Worm (Caenorhabditis elegans) whole organism, dauer: ENCODE data around the gene cin-4.

Source experiments
- unc-62 ChIP-seq: sonication (generic microtip); optimal IDR thresholded peaks from 2 replicates; lab custom pipeline; 2017; ENCODE audit warnings: missing biosample characterization, missing genetic modification reagents, missing genetic modification characterization

cin-4 gene

DNA sequence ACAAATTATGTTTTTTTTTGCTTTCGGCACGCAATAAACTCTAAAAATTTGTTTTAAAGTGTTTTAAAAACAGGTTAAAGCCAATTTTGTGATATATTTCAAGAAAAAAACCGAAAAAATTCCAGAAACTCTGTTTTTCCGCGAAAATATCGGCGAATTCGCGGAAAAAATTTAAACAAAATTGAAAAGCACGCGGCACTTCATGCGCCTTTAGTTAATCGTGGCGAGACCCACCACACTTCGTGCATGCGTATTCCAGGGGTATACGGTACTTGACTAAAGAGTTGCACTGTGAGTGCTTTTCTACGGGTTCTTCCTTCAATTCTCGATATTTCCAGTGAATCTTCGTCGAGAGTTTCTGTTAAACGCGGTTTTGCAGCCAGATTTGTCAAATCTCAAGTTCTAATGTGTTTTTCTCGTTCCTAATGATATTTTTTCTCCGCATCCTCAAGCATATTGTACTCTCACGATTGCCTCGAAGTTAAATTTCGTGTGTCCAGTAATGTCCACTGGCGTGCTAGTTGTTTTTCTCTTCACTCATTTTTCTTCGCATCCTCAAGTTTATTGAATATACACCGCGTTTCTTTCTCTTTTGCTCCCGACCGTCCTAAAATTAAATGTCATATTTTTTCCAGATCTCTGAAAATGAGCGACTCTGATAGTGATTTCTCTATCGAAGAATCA is at the start of gene cin-4:
TSS of gene cin-4 (plus strand) at position 634 of the 684 bp plus-strand sequence.
- no peak for TF ChIP-seq unc-62 (GFP tag; lab: Kevin White, UChicago)

- TF ChIP-seq unc-62 (GFP tag; lab: Kevin White, UChicago) = no peak
Observed at ce11 chrII:6989830-6990287, 48.2 kb upstream of the cin-4 start, which contains the start of gene C15F1.1. TSS of gene C15F1.1 (plus strand) at chrII:6989880.

DNA sequence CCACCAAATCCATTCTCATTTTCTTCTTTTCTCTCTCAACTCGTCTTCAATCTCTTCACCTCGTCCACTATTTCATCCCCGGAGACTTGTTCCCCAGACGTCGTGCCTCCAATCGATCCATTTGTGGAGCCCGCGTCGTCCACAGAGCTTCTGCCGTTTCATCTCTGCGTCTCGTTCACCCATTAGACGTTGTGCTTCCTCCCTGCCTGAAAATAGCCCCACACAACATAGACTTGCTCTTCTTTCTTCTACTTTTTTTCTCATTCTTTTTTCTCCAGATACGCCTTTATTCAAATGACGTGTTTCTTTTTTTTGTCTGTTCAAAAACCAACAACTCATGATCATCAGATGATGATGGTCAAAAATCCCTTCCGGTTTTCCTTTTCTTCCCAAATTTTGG is 45.1 kb upstream of the cin-4 start:
- no peak for TF ChIP-seq unc-62 (GFP tag; lab: Kevin White, UChicago)

ce11 chrII:6994677-6995076 is 43.4 kb upstream of the cin-4 start, which contains the start of gene unc-104:
TSS of gene unc-104 (plus strand) at chrII:6994987.
- TF ChIP-seq unc-62 (GFP tag; lab: Kevin White, UChicago) = no peak

- TF ChIP-seq unc-62 (GFP tag; lab: Kevin White, UChicago) = no peak
Observed at ce11 chrII:6995583-6995982, 42.5 kb upstream of the cin-4 start.

- TF ChIP-seq unc-62 (GFP tag; lab: Kevin White, UChicago) = no peak
Observed at ce11 chrII:7002956-7003357, 35.1 kb upstream of the cin-4 start.

DNA sequence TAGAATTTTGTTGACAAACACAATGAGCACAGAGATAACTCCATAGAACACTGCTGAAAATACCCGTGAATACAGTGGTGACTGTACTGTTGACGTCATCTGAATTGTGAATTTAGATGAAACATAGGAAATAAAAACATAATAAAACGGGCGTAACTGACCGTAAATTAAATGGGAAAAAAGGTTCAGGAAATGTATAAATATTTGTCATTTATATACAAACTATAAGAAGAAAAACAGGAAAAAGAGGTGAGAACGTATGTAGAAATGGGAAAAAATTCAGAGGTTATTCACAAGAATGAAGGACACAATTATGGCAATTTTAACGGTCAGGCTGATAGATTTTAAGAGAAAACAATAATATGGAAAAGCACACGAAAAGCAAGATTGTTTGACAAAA is 25.5 kb upstream of the cin-4 start, which contains the start of gene sqv-7:
TSS of gene sqv-7 (minus strand) at position 101 of the 400 bp plus-strand sequence.
- no peak for TF ChIP-seq unc-62 (GFP tag; lab: Kevin White, UChicago)

- no peak for TF ChIP-seq unc-62 (GFP tag; lab: Kevin White, UChicago)
Observed at ce11 chrII:7022370-7023001, 15.6 kb upstream of the cin-4 start, which contains the start of the genes lst-6 and lst-5. TSS of gene lst-6 (minus strand) at chrII:7022509. TSS of gene lst-5 (plus strand) at chrII:7022913.

DNA sequence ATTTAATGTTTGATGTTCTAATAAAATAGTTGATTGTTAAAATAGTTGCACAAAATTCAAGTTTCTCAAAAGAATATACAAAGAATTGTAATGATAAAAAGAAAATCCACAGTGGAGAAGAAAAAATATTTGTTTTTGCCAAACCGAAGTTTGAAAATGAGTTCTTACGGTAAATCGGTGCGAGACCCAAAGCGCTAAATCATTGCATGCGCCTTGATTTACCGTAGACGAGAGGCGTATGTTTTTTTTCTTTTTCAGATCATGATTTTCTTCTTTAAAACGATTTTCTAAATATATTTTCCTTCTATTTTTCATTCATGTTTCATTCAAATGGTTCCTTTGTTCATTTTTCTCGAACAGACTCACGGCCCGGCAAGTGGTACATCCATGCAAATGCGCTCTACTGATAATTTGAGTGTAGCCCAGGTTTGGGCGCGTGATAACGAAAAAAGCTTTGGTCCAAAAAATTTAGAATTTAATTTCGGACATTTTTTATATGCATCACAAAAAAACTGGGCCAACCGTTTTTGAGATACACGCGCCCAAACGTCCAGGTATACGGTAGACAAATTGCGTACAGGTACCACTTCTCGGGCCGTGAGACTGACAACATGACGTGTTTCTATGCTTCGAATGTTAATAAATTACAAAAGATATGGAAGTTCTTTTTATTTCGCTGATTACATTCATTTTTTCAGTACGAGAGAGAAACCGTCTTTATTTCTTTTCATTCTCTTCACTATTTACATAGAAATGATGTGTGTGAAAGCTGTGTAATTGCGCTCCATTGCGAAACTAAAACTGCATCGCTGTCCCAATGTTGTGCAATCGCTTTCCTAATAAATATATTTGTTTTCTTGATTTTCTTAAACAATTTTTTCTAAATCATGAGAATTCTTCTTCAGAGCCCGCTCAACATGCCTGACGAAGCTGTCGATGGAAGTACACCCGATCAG is 12.9 kb upstream of the cin-4 start, which contains the start of gene znf-598:
TSS of gene znf-598 (plus strand) at position 906 of the 956 bp plus-strand sequence.
- no peak for TF ChIP-seq unc-62 (GFP tag; lab: Kevin White, UChicago)

DNA sequence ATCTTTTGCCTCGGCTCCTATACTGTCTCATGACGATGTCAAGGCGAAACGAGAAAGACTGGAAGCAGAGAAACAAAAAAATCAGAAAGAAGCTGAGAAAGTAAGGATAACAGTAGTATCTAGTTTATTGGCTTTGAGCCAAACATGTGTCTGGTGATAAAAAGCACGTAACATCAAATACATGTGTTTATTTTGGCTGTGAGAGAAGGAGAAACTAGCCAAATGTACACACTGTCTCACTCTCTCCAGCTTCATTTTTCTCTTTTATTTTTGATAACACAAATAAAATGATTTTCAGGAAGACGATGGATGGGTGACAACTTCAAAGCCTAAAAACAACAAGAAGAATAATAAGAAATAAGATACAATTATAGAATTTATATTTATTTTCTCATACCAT is 8.6 kb upstream of the cin-4 start:
- no peak for TF ChIP-seq unc-62 (GFP tag; lab: Kevin White, UChicago)

DNA sequence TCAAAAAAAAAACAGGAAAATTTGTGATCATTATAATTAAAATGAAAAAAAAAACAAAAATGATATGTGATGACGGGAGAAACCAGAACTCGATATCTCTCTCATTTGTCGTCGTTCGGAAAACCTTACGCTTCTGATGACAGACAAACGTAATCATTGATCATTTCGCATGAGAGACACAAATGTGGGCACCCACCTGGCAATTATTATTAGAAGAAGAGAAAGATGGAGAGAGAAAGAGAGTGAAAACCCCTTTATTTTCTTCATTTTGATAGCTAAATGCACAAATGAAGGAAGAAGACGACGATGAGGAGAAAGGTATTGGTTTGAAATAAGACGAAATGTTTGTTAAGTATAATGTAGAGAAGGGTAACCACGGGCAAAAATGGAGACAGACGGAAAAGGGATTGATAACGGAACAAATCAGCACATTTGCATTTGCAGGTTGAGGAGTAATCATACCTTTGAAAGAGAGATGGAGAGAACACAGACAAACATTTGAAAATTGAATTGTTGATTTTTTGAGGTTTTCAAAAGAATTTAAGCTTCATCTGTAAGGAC is 6.9 kb upstream of the cin-4 start:
- no peak for TF ChIP-seq unc-62 (GFP tag; lab: Kevin White, UChicago)

DNA sequence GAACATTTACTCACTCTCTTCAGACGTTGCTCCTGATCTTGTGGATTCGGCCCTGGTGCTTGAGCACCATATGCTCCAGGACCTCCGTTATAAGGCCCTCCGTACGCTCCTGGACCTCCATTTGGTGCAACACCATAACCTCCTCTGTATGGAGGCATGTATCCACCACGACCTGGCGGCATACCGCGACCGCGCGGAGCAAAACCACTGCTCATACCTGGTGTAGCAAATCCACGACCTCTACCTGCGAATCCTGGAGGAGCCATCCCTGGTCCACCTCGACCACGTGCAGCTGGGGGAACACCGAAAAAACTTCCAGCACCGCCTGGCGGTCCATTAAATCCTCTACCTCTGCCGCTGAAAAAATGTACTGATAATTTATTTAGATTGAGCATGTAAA is 11.4 kb downstream of the cin-4 start:
- TF ChIP-seq unc-62 (GFP tag; lab: Kevin White, UChicago) = no peak

ce11 chrII:7050021-7050722 is 12.1 kb downstream of the cin-4 start, which contains the start of the genes tcer-1 and ZK1127.5:
TSS of gene tcer-1 (minus strand) at chrII:7050071.
TSS of gene ZK1127.5 (plus strand) at chrII:7050672.
- TF ChIP-seq unc-62 (GFP tag; lab: Kevin White, UChicago) = no peak

DNA sequence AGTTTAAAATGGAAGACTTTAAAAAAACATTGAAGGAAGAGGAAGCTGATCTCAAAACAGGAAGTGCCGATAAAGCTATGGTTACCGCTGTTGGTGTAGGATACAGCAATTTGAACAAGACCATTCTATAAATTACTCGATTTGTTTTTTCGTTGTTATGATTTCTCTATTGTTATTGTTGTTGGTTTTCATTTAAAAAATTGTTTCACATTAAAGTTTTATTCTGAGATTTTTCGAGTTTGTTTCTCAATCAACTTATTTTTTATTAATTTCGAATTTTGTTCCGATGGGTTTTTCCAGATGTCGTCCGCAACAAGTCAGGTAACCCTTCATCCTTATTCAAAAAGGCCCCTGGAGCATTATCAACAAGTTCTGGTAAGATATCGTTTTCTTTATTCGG is 13.7 kb downstream of the cin-4 start, which contains the start of gene ZK1127.12:
TSS of gene ZK1127.12 (plus strand) at position 301 of the 400 bp plus-strand sequence.
- TF ChIP-seq unc-62 (GFP tag; lab: Kevin White, UChicago) = no peak
